Worm (Caenorhabditis elegans) whole organism, L2 larva: ENCODE results near the gene C29F9.5.

Experiments used
- ZK546.5 ChIP-seq: sonication (generic microtip); optimal IDR thresholded peaks from 2 replicates; lab custom pipeline; 2017; ENCODE audit warnings: missing biosample characterization, missing genetic modification characterization
- alr-1 ChIP-seq: fragments of 150-350 bp; optimal IDR thresholded peaks from 2 replicates; lab custom pipeline; 2014; ENCODE audit warnings: missing biosample characterization, missing genetic modification characterization
- aly-2 ChIP-seq: fragments of 150-350 bp; optimal IDR thresholded peaks from 2 replicates; lab custom pipeline; 2014; ENCODE audit warnings: missing biosample characterization, missing genetic modification characterization
- blmp-1 ChIP-seq: sonication (generic microtip); optimal IDR thresholded peaks from 2 replicates; lab custom pipeline; 2017; ENCODE audit warnings: missing genetic modification characterization, mild to moderate bottlenecking, missing compliant biosample characterization, antibody characterized with exemption, moderate library complexity; ENCODE audit not compliant: insufficient read depth
- egl-27 ChIP-seq: sonication (generic microtip); optimal IDR thresholded peaks from 3 replicates; lab custom pipeline; 2017; ENCODE audit warnings: missing biosample characterization, missing genetic modification reagents, missing genetic modification characterization
- elt-1 ChIP-seq: fragments of 150-350 bp; optimal IDR thresholded peaks from 2 replicates; lab custom pipeline; 2014; ENCODE audit warnings: missing biosample characterization, missing genetic modification characterization
- elt-3 ChIP-seq: sonication (generic microtip); optimal IDR thresholded peaks from 2 replicates; lab custom pipeline; 2017; ENCODE audit warnings: missing biosample characterization, missing genetic modification characterization
- mab-5 ChIP-seq: fragments of 150-350 bp; optimal IDR thresholded peaks from 2 replicates; lab custom pipeline; 2014; ENCODE audit warnings: missing biosample characterization, missing genetic modification characterization
- nhr-11 ChIP-seq: fragments of 150-350 bp; optimal IDR thresholded peaks from 2 replicates; lab custom pipeline; 2014; ENCODE audit warnings: missing biosample characterization, missing genetic modification characterization
- nhr-77 ChIP-seq: fragments of 150-350 bp; optimal IDR thresholded peaks from 2 replicates; lab custom pipeline; 2014; ENCODE audit warnings: missing biosample characterization, missing genetic modification characterization
- snpc-4 ChIP-seq: fragments of 150-350 bp; optimal IDR thresholded peaks from 2 replicates; lab custom pipeline; 2014; ENCODE audit warnings: missing biosample characterization, missing genetic modification characterization
- unc-62 ChIP-seq: fragments of 150-350 bp; optimal IDR thresholded peaks from 2 replicates; lab custom pipeline; 2014; ENCODE audit warnings: missing biosample characterization, missing genetic modification reagents, missing genetic modification characterization

DNA sequence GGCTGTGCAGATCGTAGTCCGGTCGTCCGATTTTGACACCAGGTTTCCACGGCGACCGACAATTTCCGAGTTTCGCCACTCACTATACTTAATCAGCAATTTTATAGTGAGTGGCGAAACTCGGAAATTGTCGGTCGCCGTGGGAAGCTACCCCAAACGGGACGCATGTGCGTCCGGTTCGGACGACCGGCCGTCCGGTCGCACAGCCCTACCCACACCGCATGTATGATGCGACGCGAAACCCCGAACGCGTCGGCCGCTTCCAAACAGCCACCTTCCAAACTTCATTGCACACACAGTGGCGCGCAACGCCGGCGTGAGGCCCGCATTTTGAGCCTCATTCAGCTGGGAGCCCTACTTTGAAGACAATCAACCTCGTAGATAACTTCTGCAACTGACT is 33.8 kb downstream of the C29F9.5 start:
- TF ChIP-seq elt-1 (tag; lab: Kevin White, UChicago) (no peak), snpc-4 (tag; lab: Kevin White, UChicago) (no peak), mab-5 (no peak), elt-3 (tag; lab: Kevin White, UChicago) (no peak), aly-2 (tag; lab: Kevin White, UChicago) (no peak), egl-27 (tag; lab: Kevin White, UChicago) (no peak), nhr-11 (tag; lab: Kevin White, UChicago) (no peak), blmp-1 (tag; lab: Kevin White, UChicago) (no peak), alr-1 (tag; lab: Kevin White, UChicago) (no peak), nhr-77 (no peak), unc-62 (GFP tag; lab: Kevin White, UChicago) (no peak), ZK546.5 (tag; lab: Kevin White, UChicago) (no peak)
